Fruit fly (Drosophila melanogaster) whole organism, embryonic: ENCODE results near the gene CG42674.

Experiments used
- Atf6 ChIP-seq: fragments of 200-800 bp; sonication (Bioruptor generic); IDR thresholded peaks from 2 replicates; pipeline ENCODE4 v1.3.6; 2022; ENCODE audit warnings: missing biosample characterization, missing genetic modification characterization
- CG10321 ChIP-seq: fragments of 200-800 bp; sonication (Bioruptor generic); IDR thresholded peaks from 2 replicates; pipeline ENCODE4 v1.3.6; 2022; ENCODE audit warnings: missing biosample characterization, missing genetic modification characterization
- CG10366 ChIP-seq: fragments of 200-800 bp; sonication (Bioruptor generic); IDR thresholded peaks from 2 replicates; pipeline ENCODE4 v1.3.6; 2022; ENCODE audit warnings: missing biosample characterization, missing genetic modification characterization
- CG10543 ChIP-seq: fragments of 200-800 bp; sonication (Bioruptor generic); optimal IDR thresholded peaks from 3 replicates; lab custom pipeline; 2017; ENCODE audit warnings: missing biosample characterization, mild to moderate bottlenecking, missing genetic modification characterization, moderate library complexity
- CG10654 ChIP-seq: fragments of 200-800 bp; sonication (Bioruptor generic); optimal IDR thresholded peaks from 2 replicates; lab custom pipeline; 2016; ENCODE audit warnings: missing biosample characterization, missing genetic modification characterization
- CG10959 ChIP-seq: fragments of 200-800 bp; sonication (Bioruptor generic); IDR thresholded peaks from 2 replicates; pipeline ENCODE4 v1.3.6; 2022; ENCODE audit warnings: missing biosample characterization, missing genetic modification characterization
- CG11093 ChIP-seq: fragments of 200-800 bp; sonication (Bioruptor generic); IDR thresholded peaks from 3 replicates; pipeline ENCODE4 v1.3.6; 2022; ENCODE audit warnings: missing biosample characterization, missing genetic modification characterization
- CG12391 ChIP-seq: fragments of 200-800 bp; sonication (Bioruptor generic); optimal IDR thresholded peaks from 3 replicates; lab custom pipeline; 2018; ENCODE audit warnings: missing biosample characterization, mild to moderate bottlenecking, missing genetic modification characterization, moderate library complexity
- CG14667 ChIP-seq: fragments of 200-800 bp; sonication (Bioruptor generic); IDR thresholded peaks from 2 replicates; pipeline ENCODE4 v1.3.6; 2022; ENCODE audit warnings: missing biosample characterization, missing genetic modification characterization
- CG14860 ChIP-seq: fragments of 200-800 bp; sonication (Bioruptor generic); IDR thresholded peaks from 3 replicates; pipeline ENCODE4 v1.3.6; 2022; ENCODE audit warnings: missing biosample characterization, missing genetic modification characterization; ENCODE audit not compliant: partially characterized antibody
- CG17612 ChIP-seq: fragments of 200-800 bp; sonication (Bioruptor generic); IDR thresholded peaks from 2 replicates; pipeline ENCODE4 v1.3.6; 2022; ENCODE audit warnings: missing biosample characterization, missing genetic modification characterization
- CG2129 ChIP-seq: fragments of 200-800 bp; sonication (Bioruptor generic); IDR thresholded peaks from 2 replicates; pipeline ENCODE4 v1.3.6; 2022; ENCODE audit warnings: missing biosample characterization, missing genetic modification characterization; ENCODE audit not compliant: partially characterized antibody
- CG30020 ChIP-seq: fragments of 200-800 bp; optimal IDR thresholded peaks from 2 replicates; lab custom pipeline; 2019; ENCODE audit warnings: missing biosample characterization, mild to moderate bottlenecking, missing genetic modification characterization, moderate library complexity
- CG3281 ChIP-seq: fragments of 200-800 bp; sonication (Bioruptor generic); optimal IDR thresholded peaks from 3 replicates; lab custom pipeline; 2017; ENCODE audit warnings: missing biosample characterization, mild to moderate bottlenecking, missing genetic modification characterization
- CG42726 ChIP-seq: fragments of 200-800 bp; sonication (Bioruptor generic); IDR thresholded peaks from 2 replicates; pipeline ENCODE4 v1.3.6; 2022; ENCODE audit warnings: missing biosample characterization, missing genetic modification characterization; ENCODE audit not compliant: partially characterized antibody
- CG4424 ChIP-seq: fragments of 200-800 bp; sonication (Bioruptor generic); optimal IDR thresholded peaks from 3 replicates; lab custom pipeline; 2016; ENCODE audit warnings: missing biosample characterization, missing genetic modification characterization
- CG4730 ChIP-seq: fragments of 200-800 bp; sonication (Bioruptor generic); IDR thresholded peaks from 2 replicates; pipeline ENCODE4 v1.3.6; 2022; ENCODE audit warnings: missing biosample characterization, missing genetic modification characterization
- CG6175 ChIP-seq: fragments of 200-800 bp; sonication (Bioruptor generic); IDR thresholded peaks from 3 replicates; pipeline ENCODE4 v1.3.6; 2022; ENCODE audit warnings: missing biosample characterization, missing genetic modification characterization
- CG7786 ChIP-seq: fragments of 200-800 bp; sonication (Bioruptor generic); optimal IDR thresholded peaks from 2 replicates; lab custom pipeline; 2016; ENCODE audit warnings: missing biosample characterization, missing genetic modification characterization
- CG8290 ChIP-seq, 3 experiments: fragments of 200-800 bp; sonication (Bioruptor generic); optimal IDR thresholded peaks; 2 replicates each; lab custom pipeline; 2016 to 2019; ENCODE audit warnings: missing biosample characterization in 3 of 3, missing genetic modification characterization in 3 of 3, mild to moderate bottlenecking in 2 of 3, moderate library complexity in 1 of 3
- CG8924 ChIP-seq: fragments of 200-800 bp; optimal IDR thresholded peaks from 3 replicates; lab custom pipeline; 2019; ENCODE audit warnings: missing biosample characterization, mild to moderate bottlenecking, missing genetic modification characterization, moderate library complexity
- Gug ChIP-seq: fragments of 200-800 bp; sonication (Bioruptor generic); IDR thresholded peaks from 4 replicates; pipeline ENCODE4 v1.3.6; 2022; ENCODE audit warnings: missing biosample characterization, missing genetic modification characterization
- H2.0 ChIP-seq: fragments of 200-800 bp; sonication (Bioruptor generic); IDR thresholded peaks from 2 replicates; pipeline ENCODE4 v1.3.6; 2022; ENCODE audit warnings: missing biosample characterization, missing genetic modification characterization
- MBD-R2 ChIP-seq: fragments of 200-800 bp; sonication (Bioruptor generic); IDR thresholded peaks from 2 replicates; pipeline ENCODE4 v1.3.6; 2022; ENCODE audit warnings: missing biosample characterization, missing genetic modification characterization
- Med ChIP-seq: fragments of 200-800 bp; sonication (Bioruptor generic); peaks from one replicate; lab custom pipeline; 2016; ENCODE audit warnings: missing biosample characterization, missing genetic modification characterization, mild to moderate bottlenecking, inconsistent platforms, moderate library complexity
- Meics ChIP-seq: fragments of 200-800 bp; sonication (Bioruptor generic); optimal IDR thresholded peaks from 2 replicates; lab custom pipeline; 2017; ENCODE audit warnings: missing biosample characterization, mild to moderate bottlenecking, missing genetic modification characterization
- Nf-YA ChIP-seq: fragments of 200-800 bp; sonication (Bioruptor generic); IDR thresholded peaks from 2 replicates; pipeline ENCODE4 v1.3.6; 2022; ENCODE audit warnings: missing biosample characterization, missing genetic modification characterization
- Ptx1 ChIP-seq: fragments of 200-800 bp; sonication (Bioruptor generic); IDR thresholded peaks from 2 replicates; pipeline ENCODE4 v1.3.6; 2022; ENCODE audit warnings: missing biosample characterization, missing genetic modification characterization
- Ravus ChIP-seq: fragments of 200-800 bp; sonication (Bioruptor generic); IDR thresholded peaks from 2 replicates; pipeline ENCODE4 v1.3.6; 2022; ENCODE audit warnings: missing biosample characterization, missing genetic modification characterization
- Rx ChIP-seq: fragments of 200-800 bp; sonication (Bioruptor generic); IDR thresholded peaks from 2 replicates; pipeline ENCODE4 v1.3.6; 2022; ENCODE audit warnings: missing biosample characterization, missing genetic modification characterization
- Sry-β ChIP-seq: fragments of 200-800 bp; sonication (Bioruptor generic); optimal IDR thresholded peaks from 2 replicates; lab custom pipeline; 2018; ENCODE audit warnings: missing biosample characterization, mild to moderate bottlenecking, missing genetic modification characterization, moderate library complexity
- Taf1 ChIP-seq: fragments of 200-800 bp; sonication (Bioruptor generic); IDR thresholded peaks from 2 replicates; pipeline ENCODE4 v1.3.6; 2022; ENCODE audit warnings: missing biosample characterization, missing genetic modification characterization
- Xrp1 ChIP-seq: fragments of 200-800 bp; sonication (Bioruptor generic); IDR thresholded peaks from 2 replicates; pipeline ENCODE4 v1.3.6; 2022; ENCODE audit warnings: missing biosample characterization, missing genetic modification characterization
- ab ChIP-seq: fragments of 200-800 bp; sonication (Bioruptor generic); optimal IDR thresholded peaks from 2 replicates; lab custom pipeline; 2016; ENCODE audit warnings: missing biosample characterization, missing genetic modification characterization
- ara ChIP-seq: fragments of 200-800 bp; sonication (Bioruptor generic); IDR thresholded peaks from 2 replicates; pipeline ENCODE4 v1.3.6; 2022; ENCODE audit warnings: missing biosample characterization, missing genetic modification characterization
- bigmax ChIP-seq: fragments of 200-800 bp; sonication (Bioruptor generic); optimal IDR thresholded peaks from 2 replicates; lab custom pipeline; 2018; ENCODE audit warnings: missing biosample characterization, mild to moderate bottlenecking, missing genetic modification characterization
- btn ChIP-seq: fragments of 200-800 bp; sonication (Bioruptor generic); optimal IDR thresholded peaks from 2 replicates; lab custom pipeline; 2016; ENCODE audit warnings: missing biosample characterization, missing genetic modification characterization
- cad ChIP-seq: fragments of >200 bp; optimal IDR thresholded peaks from 2 replicates; lab custom pipeline; 2017; ENCODE audit warnings: missing biosample characterization, missing genetic modification characterization
- chn ChIP-seq: fragments of 200-800 bp; sonication (Bioruptor generic); optimal IDR thresholded peaks from 2 replicates; lab custom pipeline; 2016; ENCODE audit warnings: missing biosample characterization, missing genetic modification characterization
- danr ChIP-seq: fragments of 200-800 bp; sonication (Bioruptor generic); IDR thresholded peaks from 2 replicates; pipeline ENCODE4 v1.3.6; 2022; ENCODE audit warnings: missing biosample characterization, missing genetic modification characterization
- ems ChIP-seq: fragments of 200-800 bp; sonication (Bioruptor generic); optimal IDR thresholded peaks from 3 replicates; lab custom pipeline; 2016; ENCODE audit warnings: missing biosample characterization, missing genetic modification characterization
- fu2 ChIP-seq: fragments of 200-800 bp; sonication (Bioruptor generic); optimal IDR thresholded peaks from 2 replicates; lab custom pipeline; 2016; ENCODE audit warnings: missing biosample characterization, missing genetic modification characterization
- ind ChIP-seq: fragments of 200-800 bp; sonication (Bioruptor generic); optimal IDR thresholded peaks from 3 replicates; lab custom pipeline; 2016; ENCODE audit warnings: missing biosample characterization, missing genetic modification characterization
- psq ChIP-seq: fragments of 200-800 bp; sonication (Bioruptor generic); optimal IDR thresholded peaks from 2 replicates; lab custom pipeline; 2017; ENCODE audit warnings: missing biosample characterization, missing genetic modification characterization
- schlank ChIP-seq: fragments of 200-800 bp; sonication (Bioruptor generic); optimal IDR thresholded peaks from 2 replicates; lab custom pipeline; 2018; ENCODE audit warnings: missing biosample characterization, mild to moderate bottlenecking, missing genetic modification characterization
- shn ChIP-seq: fragments of 200-800 bp; sonication (Bioruptor generic); optimal IDR thresholded peaks from 3 replicates; lab custom pipeline; 2016; ENCODE audit warnings: missing biosample characterization, missing genetic modification characterization
- sna ChIP-seq: fragments of 200-800 bp; sonication (Bioruptor generic); IDR thresholded peaks from 2 replicates; pipeline ENCODE4 v1.3.6; 2022; ENCODE audit warnings: missing biosample characterization, missing genetic modification characterization; ENCODE audit not compliant: partially characterized antibody
- ssp ChIP-seq: fragments of 200-800 bp; sonication (Bioruptor generic); IDR thresholded peaks from 2 replicates; pipeline ENCODE4 v1.3.6; 2022; ENCODE audit warnings: missing biosample characterization, missing genetic modification characterization
- tll ChIP-seq, 2 experiments: fragments of 200-800 bp in 1 of 2; fragments of >200 bp in 1 of 2; sonication (Bioruptor generic) in 1 of 2; optimal IDR thresholded peaks; 2 replicates each; lab custom pipeline; 2017 to 2019; ENCODE audit warnings: missing biosample characterization in 2 of 2, missing genetic modification characterization in 2 of 2, mild to moderate bottlenecking in 1 of 2, moderate library complexity in 1 of 2
- ttk ChIP-seq: fragments of 200-800 bp; sonication (Bioruptor generic); IDR thresholded peaks from 2 replicates; pipeline ENCODE4 v2.1.2; 2022; ENCODE audit warnings: missing biosample characterization, missing genetic modification characterization
- zen2 ChIP-seq: fragments of 200-800 bp; sonication (Bioruptor generic); IDR thresholded peaks from 3 replicates; pipeline ENCODE4 v1.3.6; 2022; ENCODE audit warnings: missing biosample characterization, missing genetic modification characterization; ENCODE audit not compliant: partially characterized antibody

The CG42674 gene

DNA sequence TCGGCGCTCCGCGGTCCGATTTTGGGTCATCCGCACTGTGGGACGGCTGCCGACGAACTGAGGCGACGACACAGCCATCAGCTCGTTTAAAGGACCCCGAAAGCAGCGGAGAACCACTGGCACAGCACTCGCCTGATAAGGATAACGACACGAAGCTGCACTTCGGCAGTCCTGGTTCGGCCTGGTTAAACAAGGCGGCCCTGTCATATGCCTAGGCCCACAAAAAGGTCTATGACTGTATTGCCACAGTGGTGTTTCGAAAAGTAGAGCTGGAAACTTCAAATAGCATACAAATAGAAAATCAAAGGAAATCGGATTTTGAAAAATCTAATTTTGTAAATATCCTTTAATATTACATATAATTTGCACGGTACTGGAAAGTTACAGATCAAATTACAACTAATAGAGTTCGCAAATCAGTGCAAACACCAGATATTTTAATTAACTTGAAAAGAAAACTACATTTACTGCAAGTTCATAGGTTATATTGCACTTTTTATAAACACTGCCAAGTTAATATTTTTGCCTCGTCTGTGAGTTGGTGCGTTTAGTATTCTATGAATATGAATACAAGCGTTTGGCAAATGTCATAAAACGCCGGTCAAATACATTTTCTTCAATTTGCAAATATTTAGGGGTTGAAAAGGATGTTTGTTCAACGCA lies 12.8 kb downstream of the CG42674 start (continued):
- TF ChIP-seq CG4730 (GFP tag; lab: Robert Waterston, UW) (no peak), Sry-β (GFP tag; lab: Kevin White, UChicago) (no peak), ab (no peak), bigmax (GFP tag; lab: Kevin White, UChicago) (no peak), CG42726 (0 out of 2 replicates have a peak, but pooled peaks have one; percentile 18), Taf1 (no peak; the same call in 1 of the 2 replicates), Ptx1 (GFP tag; lab: Robert Waterston, UW) (peak; percentile 47; the same call in 1 of the 2 replicates), Atf6 (GFP tag; lab: Robert Waterston, UW) (peak; percentile 61), tll (GFP tag; optimal IDR thresholded peaks at IDR 0.05; lab: Kevin White, UChicago) (no peak), schlank (tag; lab: Kevin White, UChicago) (peak; percentile 10), ttk (no peak), Xrp1 (GFP tag; lab: Robert Waterston, UW) (no peak), shn (no peak), fu2 (peak; percentile 45), ara (GFP tag; lab: Robert Waterston, UW) (no peak), Rx (GFP tag; lab: Robert Waterston, UW) (no peak), chn (GFP tag; lab: Kevin White, UChicago) (peak; percentile 23), CG12391 (tag; lab: Kevin White, UChicago) (peak; percentile 60), zen2 (no peak), CG7786 (GFP tag; lab: Kevin White, UChicago) (peak; percentile 63), CG30020 (tag; lab: Kevin White, UChicago) (no peak), CG14667 (GFP tag; lab: Robert Waterston, UW) (no peak), CG10366 (GFP tag; lab: Robert Waterston, UW) (peak; percentile 21; the same call in 1 of the 2 replicates), CG10959 (GFP tag; lab: Robert Waterston, UW) (no peak), CG14860 (GFP tag; lab: Robert Waterston, UW) (no peak), btn (GFP tag; lab: Kevin White, UChicago) (no peak), H2.0 (peak; percentile 61), CG3281 (GFP tag; lab: Kevin White, UChicago) (peak; percentile 65), CG11093 (GFP tag; lab: Robert Waterston, UW) (no peak), CG6175 (GFP tag; lab: Robert Waterston, UW) (no peak), CG2129 (GFP tag; lab: Robert Waterston, UW) (no peak), ems (GFP tag; lab: Kevin White, UChicago) (peak; percentile 69), CG10543 (GFP tag; lab: Kevin White, UChicago) (peak; percentile 43), CG17612 (GFP tag; lab: Robert Waterston, UW) (no peak), ssp (GFP tag; lab: Robert Waterston, UW) (no peak), Nf-YA (no peak), CG8924 (tag; lab: Kevin White, UChicago) (peak; percentile 42), Med (GFP tag; lab: Kevin White, UChicago) (peak; percentile 87), psq (GFP tag; lab: Kevin White, UChicago) (no peak), Ravus (no peak; the same call in 1 of the 2 replicates), MBD-R2 (GFP tag; lab: Robert Waterston, UW) (no peak), sna (GFP tag; lab: Robert Waterston, UW) (no peak), CG10321 (GFP tag; lab: Robert Waterston, UW) (no peak), Meics (GFP tag; lab: Kevin White, UChicago) (peak; percentile 52), danr (GFP tag; lab: Robert Waterston, UW) (no peak), CG8290 (GFP tag; optimal IDR thresholded peaks at IDR 0.05; lab: Kevin White, UChicago) (no peak), CG8290 (tag; optimal IDR thresholded peaks at IDR 0.05; lab: Kevin White, UChicago) (peak in 1 of 2 experiments; percentile 51), CG10654 (GFP tag; lab: Kevin White, UChicago) (no peak), cad (GFP tag; lab: Kevin White, UChicago) (no peak), ind (GFP tag; lab: Kevin White, UChicago) (peak; percentile 51), CG4424 (peak; percentile 23), Gug (GFP tag; lab: Robert Waterston, UW) (no peak)
